Fruit fly (Drosophila melanogaster) whole organism, embryonic: ENCODE measurements around the gene Etfb.

Source experiments
- Atf3 ChIP-seq: fragments of 200-800 bp; sonication (Bioruptor generic); optimal IDR thresholded peaks from 3 replicates; lab custom pipeline; 2016; ENCODE audit warnings: missing biosample characterization, missing genetic modification characterization
- CG10274 ChIP-seq: fragments of 200-800 bp; sonication (Bioruptor generic); optimal IDR thresholded peaks from 3 replicates; lab custom pipeline; 2017; ENCODE audit warnings: missing biosample characterization, mild to moderate bottlenecking, missing genetic modification characterization
- CG10979 ChIP-seq: fragments of 200-800 bp; sonication (Bioruptor generic); optimal IDR thresholded peaks from 2 replicates; lab custom pipeline; 2018; ENCODE audit warnings: missing biosample characterization, mild to moderate bottlenecking, missing genetic modification characterization, moderate library complexity
- CG11696 ChIP-seq: fragments of 200-800 bp; sonication (Bioruptor generic); IDR thresholded peaks from 2 replicates; pipeline ENCODE4 v1.3.6; 2022; ENCODE audit warnings: missing biosample characterization, missing genetic modification characterization
- CG12071 ChIP-seq: fragments of 200-800 bp; sonication (Bioruptor generic); optimal IDR thresholded peaks from 3 replicates; lab custom pipeline; 2018; ENCODE audit warnings: missing biosample characterization, mild to moderate bottlenecking, missing genetic modification characterization
- CG12155 ChIP-seq: fragments of 200-800 bp; sonication (Bioruptor generic); optimal IDR thresholded peaks from 3 replicates; lab custom pipeline; 2016; ENCODE audit warnings: missing biosample characterization, missing genetic modification characterization
- CG13296 ChIP-seq: fragments of 200-800 bp; sonication (Bioruptor generic); optimal IDR thresholded peaks from 3 replicates; lab custom pipeline; 2018; ENCODE audit warnings: missing biosample characterization, mild to moderate bottlenecking, missing genetic modification characterization
- CG13894 ChIP-seq: fragments of 200-800 bp; sonication (Bioruptor generic); optimal IDR thresholded peaks from 3 replicates; lab custom pipeline; 2018; ENCODE audit warnings: missing biosample characterization, mild to moderate bottlenecking, missing genetic modification characterization, moderate library complexity
- CG14441 ChIP-seq: fragments of 200-800 bp; sonication (Bioruptor generic); IDR thresholded peaks from 2 replicates; pipeline ENCODE4 v1.3.6; 2022; ENCODE audit warnings: missing biosample characterization, missing genetic modification characterization
- CG15011 ChIP-seq: fragments of 200-800 bp; sonication (Bioruptor generic); optimal IDR thresholded peaks from 3 replicates; lab custom pipeline; 2018; ENCODE audit warnings: missing biosample characterization, mild to moderate bottlenecking, missing genetic modification characterization
- CG17612 ChIP-seq: fragments of 200-800 bp; sonication (Bioruptor generic); IDR thresholded peaks from 2 replicates; pipeline ENCODE4 v1.3.6; 2022; ENCODE audit warnings: missing biosample characterization, missing genetic modification characterization
- CG17912 ChIP-seq: fragments of 200-800 bp; sonication (Bioruptor generic); optimal IDR thresholded peaks from 2 replicates; lab custom pipeline; 2018; ENCODE audit warnings: missing biosample characterization, mild to moderate bottlenecking, missing genetic modification characterization
- CG2199 ChIP-seq: fragments of 200-800 bp; sonication (Bioruptor generic); IDR thresholded peaks from 3 replicates; pipeline ENCODE4 v1.3.6; 2022; ENCODE audit warnings: missing biosample characterization, missing genetic modification characterization
- CG2202 ChIP-seq: fragments of 200-800 bp; sonication (Bioruptor generic); optimal IDR thresholded peaks from 2 replicates; lab custom pipeline; 2018; ENCODE audit warnings: missing biosample characterization, mild to moderate bottlenecking, missing genetic modification characterization
- CG31441 ChIP-seq: fragments of 200-800 bp; sonication (Bioruptor generic); IDR thresholded peaks from 2 replicates; pipeline ENCODE4 v1.3.6; 2022; ENCODE audit warnings: missing biosample characterization, missing genetic modification characterization
- CG4820 ChIP-seq: fragments of 200-800 bp; sonication (Bioruptor generic); optimal IDR thresholded peaks from 3 replicates; lab custom pipeline; 2016; ENCODE audit warnings: missing biosample characterization, missing genetic modification characterization
- CG5245 ChIP-seq: fragments of 200-800 bp; sonication (Bioruptor generic); optimal IDR thresholded peaks from 3 replicates; lab custom pipeline; 2016; ENCODE audit warnings: missing biosample characterization, missing genetic modification characterization
- CG7271 ChIP-seq: fragments of 200-800 bp; sonication (Bioruptor generic); optimal IDR thresholded peaks from 2 replicates; lab custom pipeline; 2018; ENCODE audit warnings: missing biosample characterization, mild to moderate bottlenecking, missing genetic modification characterization, moderate library complexity
- CG8281 ChIP-seq: fragments of 200-800 bp; sonication (Bioruptor generic); optimal IDR thresholded peaks from 2 replicates; lab custom pipeline; 2018; ENCODE audit warnings: missing biosample characterization, mild to moderate bottlenecking, missing genetic modification characterization, moderate library complexity
- CG9817 ChIP-seq: fragments of 200-800 bp; sonication (Bioruptor generic); optimal IDR thresholded peaks from 2 replicates; lab custom pipeline; 2018; ENCODE audit warnings: missing biosample characterization, mild to moderate bottlenecking, missing genetic modification characterization, moderate library complexity
- CkIIα-i1 ChIP-seq: fragments of 200-800 bp; sonication (Bioruptor generic); IDR thresholded peaks from 2 replicates; pipeline ENCODE4 v1.3.6; 2022; ENCODE audit warnings: missing biosample characterization, missing genetic modification characterization
- D19B ChIP-seq: fragments of 200-800 bp; sonication (Bioruptor generic); optimal IDR thresholded peaks from 2 replicates; lab custom pipeline; 2017; ENCODE audit warnings: missing biosample characterization, mild to moderate bottlenecking, missing genetic modification characterization
- Jarid2 ChIP-seq: fragments of 200-800 bp; sonication (Bioruptor generic); optimal IDR thresholded peaks from 3 replicates; lab custom pipeline; 2017; ENCODE audit warnings: mild to moderate bottlenecking, missing biosample characterization, missing genetic modification reagents, missing genetic modification characterization
- Meics ChIP-seq: fragments of 200-800 bp; sonication (Bioruptor generic); optimal IDR thresholded peaks from 2 replicates; lab custom pipeline; 2017; ENCODE audit warnings: missing biosample characterization, mild to moderate bottlenecking, missing genetic modification characterization
- Stat92E ChIP-seq, 3 experiments: fragments of >200 bp in 2 of 3; fragments of 200-800 bp in 1 of 3; sonication (Bioruptor generic) in 1 of 3; optimal IDR thresholded peaks; 2 replicates each; lab custom pipeline; 2017 to 2019; ENCODE audit warnings: missing biosample characterization in 3 of 3, missing genetic modification characterization in 3 of 3, mild to moderate bottlenecking in 1 of 3, moderate library complexity in 1 of 3
- Trl ChIP-seq, 3 experiments: fragments of >200 bp in 2 of 3; fragments of 200-800 bp in 1 of 3; sonication (Bioruptor generic) in 1 of 3; optimal IDR thresholded peaks; 2 replicates in 1 of 3; 3 replicates in 2 of 3; lab custom pipeline; 2016 to 2017; ENCODE audit warnings: missing biosample characterization in 1 of 3, missing genetic modification characterization in 1 of 3
- YL-1 ChIP-seq: fragments of 200-800 bp; sonication (Bioruptor generic); optimal IDR thresholded peaks from 3 replicates; lab custom pipeline; 2017; ENCODE audit warnings: missing biosample characterization, mild to moderate bottlenecking, missing genetic modification characterization
- ash1 ChIP-seq: fragments of 200-800 bp; sonication (Bioruptor generic); optimal IDR thresholded peaks from 2 replicates; lab custom pipeline; 2018; ENCODE audit warnings: missing biosample characterization, mild to moderate bottlenecking, missing genetic modification characterization
- cas ChIP-seq: fragments of 200-800 bp; sonication (Bioruptor generic); IDR thresholded peaks from 2 replicates; pipeline ENCODE4 v1.3.6; 2022; ENCODE audit warnings: missing biosample characterization, missing genetic modification characterization
- caup ChIP-seq: fragments of 200-800 bp; sonication (Bioruptor generic); optimal IDR thresholded peaks from 3 replicates; lab custom pipeline; 2017; ENCODE audit warnings: missing biosample characterization, mild to moderate bottlenecking, missing genetic modification characterization, moderate library complexity; ENCODE audit not compliant: severe bottlenecking
- crol ChIP-seq: fragments of 200-800 bp; sonication (Bioruptor generic); IDR thresholded peaks from 2 replicates; pipeline ENCODE4 v1.3.6; 2022; ENCODE audit warnings: missing biosample characterization, missing genetic modification characterization
- cwo ChIP-seq: fragments of 200-800 bp; sonication (Bioruptor generic); optimal IDR thresholded peaks from 3 replicates; lab custom pipeline; 2017; ENCODE audit warnings: missing biosample characterization, missing genetic modification characterization, mild to moderate bottlenecking, moderate library complexity, missing genetic modification reagents
- dpn ChIP-seq, 2 experiments: fragments of 200-800 bp; sonication (Bioruptor generic); optimal IDR thresholded peaks; 3 replicates each; lab custom pipeline; 2016; ENCODE audit warnings: missing biosample characterization in 2 of 2, missing genetic modification characterization in 2 of 2
- fd3F ChIP-seq: fragments of 200-800 bp; sonication (Bioruptor generic); optimal IDR thresholded peaks from 2 replicates; lab custom pipeline; 2018; ENCODE audit warnings: missing biosample characterization, mild to moderate bottlenecking, missing genetic modification characterization, moderate library complexity
- fd64A ChIP-seq: fragments of 200-800 bp; sonication (Bioruptor generic); optimal IDR thresholded peaks from 3 replicates; lab custom pipeline; 2018; ENCODE audit warnings: missing biosample characterization, mild to moderate bottlenecking, missing genetic modification characterization
- ftz-f1 ChIP-seq: fragments of 200-800 bp; sonication (Bioruptor generic); optimal IDR thresholded peaks from 2 replicates; lab custom pipeline; 2016; ENCODE audit warnings: missing biosample characterization, missing genetic modification characterization
- gem ChIP-seq: fragments of 200-800 bp; sonication (Bioruptor generic); optimal IDR thresholded peaks from 2 replicates; lab custom pipeline; 2019; ENCODE audit warnings: missing biosample characterization, mild to moderate bottlenecking, missing genetic modification characterization, moderate library complexity
- h ChIP-seq: fragments of >200 bp; optimal IDR thresholded peaks from 2 replicates; lab custom pipeline; 2017
- her ChIP-seq: fragments of 200-800 bp; sonication (Bioruptor generic); optimal IDR thresholded peaks from 2 replicates; lab custom pipeline; 2016; ENCODE audit warnings: missing biosample characterization, missing genetic modification characterization
- nmo ChIP-seq: fragments of 200-800 bp; sonication (Bioruptor generic); optimal IDR thresholded peaks from 2 replicates; lab custom pipeline; 2018; ENCODE audit warnings: missing biosample characterization, mild to moderate bottlenecking, missing genetic modification characterization, moderate library complexity
- pros ChIP-seq: fragments of 200-800 bp; sonication (Bioruptor generic); optimal IDR thresholded peaks from 3 replicates; lab custom pipeline; 2019; ENCODE audit warnings: missing biosample characterization, mild to moderate bottlenecking, missing genetic modification characterization, moderate library complexity
- psq ChIP-seq: fragments of 200-800 bp; sonication (Bioruptor generic); optimal IDR thresholded peaks from 2 replicates; lab custom pipeline; 2017; ENCODE audit warnings: missing biosample characterization, missing genetic modification characterization
- pum ChIP-seq: fragments of 200-800 bp; sonication (Bioruptor generic); optimal IDR thresholded peaks from 2 replicates; lab custom pipeline; 2016; ENCODE audit warnings: missing biosample characterization, missing genetic modification characterization
- ranshi ChIP-seq: fragments of 200-800 bp; sonication (Bioruptor generic); IDR thresholded peaks from 2 replicates; pipeline ENCODE4 v1.3.6; 2022; ENCODE audit warnings: missing biosample characterization, missing genetic modification characterization
- tup ChIP-seq: fragments of 200-800 bp; sonication (Bioruptor generic); optimal IDR thresholded peaks from 2 replicates; lab custom pipeline; 2016; ENCODE audit warnings: missing biosample characterization, mild to moderate bottlenecking, missing genetic modification characterization, moderate library complexity
- unc-4 ChIP-seq: fragments of 200-800 bp; sonication (Bioruptor generic); IDR thresholded peaks from 2 replicates; pipeline ENCODE4 v1.3.6; 2022; ENCODE audit warnings: missing biosample characterization, missing genetic modification characterization; ENCODE audit not compliant: partially characterized antibody
- z ChIP-seq: fragments of 200-800 bp; sonication (Bioruptor generic); IDR thresholded peaks from 3 replicates; pipeline ENCODE4 v1.3.6; 2022; ENCODE audit warnings: missing biosample characterization, missing genetic modification characterization

Etfb gene

DNA sequence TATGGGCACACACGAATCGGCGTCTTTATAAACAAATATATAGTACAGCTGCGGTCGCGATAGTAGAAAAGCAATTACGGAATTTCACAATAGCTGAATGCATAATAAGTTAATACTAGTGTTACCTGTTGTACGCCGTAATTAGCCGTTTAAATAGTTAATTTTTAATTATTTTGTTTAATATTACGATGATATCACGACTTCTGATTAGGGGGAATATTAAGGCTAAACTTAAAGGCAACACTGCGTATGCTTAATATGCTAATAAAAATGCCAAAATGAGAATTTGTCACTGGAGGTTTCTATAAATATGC, 23.8 kb downstream of the Etfb start (continued):
- TF ChIP-seq CG11696 = peak; percentile 31; the same call in 1 of the 2 replicates
- peak; percentile 10; the same call in 1 of the 2 replicates for TF ChIP-seq unc-4 (GFP tag; lab: Robert Waterston, UW)
- TF ChIP-seq cwo (GFP tag; lab: Kevin White, UChicago) = peak; percentile 31
- peak; percentile 8 for TF ChIP-seq D19B (GFP tag; lab: Kevin White, UChicago)

DNA sequence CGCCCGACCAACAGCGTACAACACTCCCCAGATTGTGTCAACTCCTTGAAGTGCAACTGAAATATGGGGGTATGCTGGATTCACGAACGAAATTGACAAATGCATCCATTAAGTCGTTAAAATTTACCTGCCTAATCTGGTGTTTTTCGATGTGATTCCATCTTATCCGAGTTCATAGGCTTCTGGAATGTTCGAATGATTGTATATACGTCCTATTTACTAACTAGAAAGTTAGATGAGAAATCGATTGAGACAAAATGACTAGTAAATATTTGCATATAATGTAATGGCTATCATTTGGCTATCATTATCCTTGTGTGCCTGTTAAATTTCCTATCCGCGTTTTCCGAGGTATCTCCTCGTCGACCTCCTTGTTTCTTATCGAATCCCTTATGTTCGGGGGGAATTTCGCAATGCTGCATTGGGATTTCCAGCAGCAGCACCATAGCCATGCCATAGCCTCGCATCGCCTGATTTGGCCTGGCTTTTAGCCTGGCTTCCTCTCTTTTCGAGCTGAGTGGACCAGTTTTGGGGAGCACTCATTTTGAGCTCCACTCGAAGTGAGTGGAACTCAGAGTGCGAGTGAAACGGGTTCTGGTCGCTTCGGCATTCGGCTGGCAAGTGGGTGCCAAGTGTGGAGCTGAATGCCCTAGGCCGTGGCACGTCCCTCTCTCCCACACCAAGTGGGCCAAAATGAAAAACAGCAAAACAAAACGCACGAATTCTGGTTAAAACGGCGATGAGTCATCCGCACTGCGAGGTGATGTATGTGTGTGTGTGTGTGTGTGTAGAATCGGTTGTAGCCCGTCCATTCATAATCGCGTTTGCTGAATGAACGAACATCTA, 24.4 kb downstream of the Etfb start:
- TF ChIP-seq nmo (GFP tag; lab: Kevin White, UChicago) (no peak), crol (GFP tag; lab: Robert Waterston, UW) (peak; percentile 52; the same call in 1 of the 2 replicates), CG4820 (GFP tag; lab: Kevin White, UChicago) (no peak), CG13894 (tag; lab: Kevin White, UChicago) (peak; percentile 68), CG17912 (GFP tag; lab: Kevin White, UChicago) (no peak), ranshi (GFP tag; lab: Robert Waterston, UW) (no peak), YL-1 (GFP tag; lab: Kevin White, UChicago) (no peak), Jarid2 (GFP tag; lab: Kevin White, UChicago) (no peak), gem (tag; lab: Kevin White, UChicago) (no peak), CG14441 (GFP tag; lab: Robert Waterston, UW) (no peak; the same call in 1 of the 2 replicates), Meics (no peak), CG12071 (GFP tag; lab: Kevin White, UChicago) (no peak), caup (no peak), h (lab: Kevin White, UChicago) (no peak), CG31441 (GFP tag; lab: Robert Waterston, UW) (no peak), fd64A (GFP tag; lab: Kevin White, UChicago) (no peak), cas (GFP tag; lab: Robert Waterston, UW) (no peak), Atf3 (GFP tag; lab: Kevin White, UChicago) (no peak), psq (no peak), fd3F (GFP tag; lab: Kevin White, UChicago) (no peak), CG12155 (GFP tag; lab: Kevin White, UChicago) (no peak), CG10274 (no peak), CG2199 (GFP tag; lab: Robert Waterston, UW) (no peak), dpn (GFP tag; optimal IDR thresholded peaks at IDR 0.05; lab: Kevin White, UChicago) (no peak), CG15011 (GFP tag; lab: Kevin White, UChicago) (no peak), pros (no peak), CG17612 (no peak), CG9817 (tag; lab: Kevin White, UChicago) (no peak), Trl (optimal IDR thresholded peaks at IDR 0.05; lab: Kevin White, UChicago) (peak; percentile 5 to 29), Trl (GFP tag; optimal IDR thresholded peaks at IDR 0.05; lab: Kevin White, UChicago) (no peak), z (GFP tag; lab: Robert Waterston, UW) (peak; percentile 98), unc-4 (GFP tag; lab: Robert Waterston, UW) (peak; percentile 42; the same call in 1 of the 2 replicates), pum (GFP tag; lab: Kevin White, UChicago) (no peak), her (no peak), Stat92E (GFP tag; optimal IDR thresholded peaks at IDR 0.05; lab: Kevin White, UChicago) (peak in 1 of 3 experiments; percentile 37), ash1 (no peak), CG13296 (GFP tag; lab: Kevin White, UChicago) (no peak), CG7271 (tag; lab: Kevin White, UChicago) (no peak), ftz-f1 (no peak), CG5245 (GFP tag; lab: Kevin White, UChicago) (no peak), CG2202 (tag; lab: Kevin White, UChicago) (no peak), CG10979 (tag; lab: Kevin White, UChicago) (no peak), CG8281 (tag; lab: Kevin White, UChicago) (no peak), CkIIα-i1 (GFP tag; lab: Robert Waterston, UW) (no peak), tup (no peak)
